Fruit fly (Drosophila melanogaster): ENCODE data around the gene CG7518.

Gene CG7518

DNA sequence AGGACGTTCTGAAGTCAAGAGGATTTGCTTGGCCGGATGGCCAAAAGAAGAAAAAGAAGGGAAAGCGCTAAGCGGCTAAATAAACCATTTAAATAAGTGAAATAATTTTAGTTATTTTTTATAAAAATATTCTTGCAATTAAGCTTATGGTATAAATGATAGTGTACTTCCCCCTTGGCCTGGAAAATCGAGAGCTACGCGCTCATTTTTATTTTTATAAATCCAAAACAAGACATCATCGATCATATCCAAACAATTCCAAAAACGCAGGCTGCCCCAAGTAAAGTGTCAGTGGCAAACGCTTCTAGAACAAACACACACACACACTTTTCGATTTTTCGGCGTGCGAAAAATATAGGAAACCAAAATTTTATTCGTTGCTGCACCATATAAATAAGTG, 46.6 kb downstream of the CG7518 start, which contains the start of gene Hsc70-2:
Hsc70-2 (plus strand) TSS at position 301 of the 400 bp plus-strand sequence.
- TF ChIP-seq Dll (optimal IDR thresholded peaks at IDR 0.05) (no peak), pan (optimal IDR thresholded peaks at IDR 0.05) (no peak), psq (optimal IDR thresholded peaks at IDR 0.05) (no peak), usp (GFP tag; optimal IDR thresholded peaks at IDR 0.05) (no peak), EcR (GFP tag; optimal IDR thresholded peaks at IDR 0.05) (no peak), CG8478 (optimal IDR thresholded peaks at IDR 0.05) (no peak)

DNA sequence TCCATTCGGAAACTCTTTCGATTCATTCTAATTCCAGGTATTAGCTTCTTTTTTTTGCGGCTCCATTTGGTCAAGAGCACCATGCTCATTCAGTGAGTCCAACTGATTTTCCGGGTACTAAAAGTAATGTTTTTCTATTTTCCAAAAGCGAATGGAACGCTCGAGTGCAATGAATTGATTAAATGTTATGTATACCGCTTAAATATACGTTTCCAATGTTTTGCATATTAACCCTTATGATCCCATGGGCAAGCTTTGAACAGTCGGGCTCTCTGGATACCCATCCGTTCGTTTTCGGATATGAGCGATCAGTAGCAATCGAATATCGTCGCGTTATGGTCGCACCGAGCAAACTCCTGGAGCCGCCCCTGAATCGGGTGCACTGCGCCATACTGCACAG, 49.5 kb downstream of the CG7518 start, which contains the start of gene CG31157:
CG31157 (plus strand) TSS at position 301 of the 400 bp plus-strand sequence.
- TF ChIP-seq pan (optimal IDR thresholded peaks at IDR 0.05) (no peak), usp (GFP tag; optimal IDR thresholded peaks at IDR 0.05) (no peak), CG8478 (optimal IDR thresholded peaks at IDR 0.05) (no peak), Dll (optimal IDR thresholded peaks at IDR 0.05) (no peak), EcR (GFP tag; optimal IDR thresholded peaks at IDR 0.05) (no peak), psq (optimal IDR thresholded peaks at IDR 0.05) (no peak)

DNA sequence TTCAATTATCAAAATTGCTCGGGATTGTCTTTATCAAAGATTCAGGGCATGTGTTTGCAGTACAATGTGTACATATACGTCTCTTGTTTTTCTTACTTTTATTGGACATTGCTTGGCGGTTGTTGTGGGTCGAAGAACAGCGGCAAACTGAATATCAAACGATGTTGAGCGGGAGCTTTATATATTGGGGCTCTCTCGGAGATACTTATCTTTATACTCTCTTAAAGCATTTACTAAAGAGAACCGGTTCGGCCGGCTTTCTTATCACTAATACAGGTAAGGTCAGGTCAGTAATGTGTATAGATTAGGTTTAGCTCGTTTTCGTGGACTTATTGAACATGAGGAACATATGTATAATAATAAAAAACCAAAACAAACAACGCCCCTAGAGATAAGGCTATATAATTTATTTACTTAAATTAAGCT, 53.4 kb downstream of the CG7518 start, which contains the start of gene CG7966:
CG7966 (minus strand) TSS at position 156 of the 426 bp plus-strand sequence.
- TF ChIP-seq CG8478 (optimal IDR thresholded peaks at IDR 0.05), result no peak
- TF ChIP-seq pan (optimal IDR thresholded peaks at IDR 0.05), result no peak
- no peak for TF ChIP-seq usp (GFP tag; optimal IDR thresholded peaks at IDR 0.05)
- no peak for TF ChIP-seq EcR (GFP tag; optimal IDR thresholded peaks at IDR 0.05)
- TF ChIP-seq psq (optimal IDR thresholded peaks at IDR 0.05), result no peak
- TF ChIP-seq Dll (optimal IDR thresholded peaks at IDR 0.05), result no peak

DNA sequence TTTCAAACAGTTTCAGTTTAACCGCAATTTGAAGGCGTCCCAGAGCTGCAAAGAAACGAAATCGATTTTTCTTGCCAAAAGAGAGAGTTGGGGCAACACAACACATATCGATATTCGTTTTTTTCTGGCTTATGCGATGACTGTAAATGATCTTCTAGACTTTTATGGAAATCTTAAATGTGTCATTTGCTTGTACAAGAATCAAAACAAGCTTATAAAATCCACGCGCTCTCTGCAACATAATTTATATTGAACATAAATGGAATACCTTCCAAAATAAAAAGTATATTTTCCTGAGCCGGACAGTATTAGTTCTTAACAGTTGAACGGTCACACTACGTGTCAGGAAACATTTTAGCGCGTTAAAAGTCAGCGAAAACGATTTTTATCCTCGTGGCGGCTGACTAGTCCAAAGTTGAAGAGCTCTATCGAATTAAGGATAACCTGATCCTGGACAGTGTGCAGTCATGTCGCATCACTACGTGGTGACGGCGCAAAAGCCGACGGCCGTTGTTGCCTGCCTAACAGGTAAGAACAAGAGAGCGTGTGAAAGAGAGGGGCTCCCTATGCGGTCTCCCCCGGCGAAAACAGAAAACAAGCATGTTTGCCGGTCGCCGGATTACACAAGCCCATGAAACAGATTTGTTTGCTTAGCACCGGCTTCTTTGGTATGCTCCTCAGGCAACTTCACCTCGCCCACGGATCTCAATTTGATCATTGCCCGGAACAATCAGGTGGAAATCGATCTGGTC, 54.2 kb downstream of the CG7518 start, which contains the start of gene pic:
pic (plus strand) TSS at position 304 of the 752 bp plus-strand sequence.
- TF ChIP-seq EcR (GFP tag; optimal IDR thresholded peaks at IDR 0.05) (no peak), pan (optimal IDR thresholded peaks at IDR 0.05) (no peak), Dll (optimal IDR thresholded peaks at IDR 0.05) (no peak), usp (GFP tag; optimal IDR thresholded peaks at IDR 0.05) (no peak), CG8478 (optimal IDR thresholded peaks at IDR 0.05) (no peak), psq (optimal IDR thresholded peaks at IDR 0.05) (no peak)

DNA sequence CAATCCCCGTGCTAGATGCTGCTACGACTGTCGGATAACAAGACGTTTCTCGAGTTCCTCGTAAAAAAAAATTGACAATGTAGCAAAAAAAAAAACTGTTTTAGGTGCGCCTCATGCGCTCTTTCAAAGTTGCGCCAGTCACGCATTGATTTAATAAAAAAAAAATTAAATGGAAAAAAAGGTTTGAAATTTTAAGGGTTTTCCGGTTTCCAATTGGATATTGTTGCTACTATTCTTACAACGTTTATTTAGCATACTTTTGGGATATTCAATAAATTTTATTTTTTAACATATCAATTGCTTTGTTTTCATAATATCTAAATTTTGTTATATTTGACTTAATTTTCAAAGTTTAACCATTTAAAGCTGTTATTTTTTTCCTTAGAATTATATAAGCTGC, 58.7 kb downstream of the CG7518 start:
- TF ChIP-seq psq (optimal IDR thresholded peaks at IDR 0.05) (no peak), usp (GFP tag; optimal IDR thresholded peaks at IDR 0.05) (no peak), Dll (optimal IDR thresholded peaks at IDR 0.05) (no peak), pan (optimal IDR thresholded peaks at IDR 0.05) (no peak), CG8478 (optimal IDR thresholded peaks at IDR 0.05) (no peak), EcR (GFP tag; optimal IDR thresholded peaks at IDR 0.05) (no peak)

DNA sequence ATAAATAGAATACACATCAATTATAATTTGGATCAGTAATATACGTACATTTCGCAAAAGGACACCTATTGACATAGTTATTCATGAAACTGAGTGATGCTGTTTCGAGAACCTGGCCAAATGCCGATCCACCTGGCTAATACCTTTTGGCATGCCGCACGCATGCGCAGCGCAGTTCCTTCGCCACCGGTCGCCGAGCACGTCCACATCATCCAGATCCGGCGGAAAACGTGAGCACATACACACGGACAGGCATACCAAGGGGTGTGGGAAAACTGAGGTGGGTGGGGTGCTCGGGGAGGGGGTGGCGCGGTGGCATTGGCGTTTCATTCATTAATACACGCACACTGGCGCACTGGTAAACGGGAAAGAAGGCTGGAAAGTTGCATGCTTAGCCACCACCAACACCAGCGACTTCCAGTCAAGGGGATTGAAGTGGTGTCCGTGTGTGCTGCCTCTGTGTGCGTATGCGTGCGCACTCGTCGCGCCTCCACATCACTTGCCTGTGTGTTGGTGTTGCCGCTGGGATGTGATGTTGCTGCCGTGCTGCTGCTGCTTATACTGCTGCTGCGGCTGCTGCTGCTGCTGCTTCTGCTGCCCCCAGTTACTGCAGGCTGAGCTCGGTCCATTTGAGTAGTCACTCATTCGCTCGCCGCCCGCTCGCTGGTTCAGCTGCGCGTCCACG, 59.4 kb downstream of the CG7518 start, which contains the start of gene sim:
sim (plus strand) TSS at position 635 of the 685 bp plus-strand sequence.
- no peak for TF ChIP-seq EcR (GFP tag; optimal IDR thresholded peaks at IDR 0.05)
- TF ChIP-seq CG8478 (optimal IDR thresholded peaks at IDR 0.05), result no peak
- no peak for TF ChIP-seq pan (optimal IDR thresholded peaks at IDR 0.05)
- no peak for TF ChIP-seq usp (GFP tag; optimal IDR thresholded peaks at IDR 0.05)
- TF ChIP-seq psq (optimal IDR thresholded peaks at IDR 0.05), result no peak
- TF ChIP-seq Dll (optimal IDR thresholded peaks at IDR 0.05), result no peak
